Worm (Caenorhabditis elegans) whole organism, midembryonic: ENCODE results near the gene F21D9.1.

Source experiments
- klf-2 ChIP-seq: fragments of 200-800 bp; sonication (Bioruptor generic); conservative IDR thresholded peaks from 2 replicates; pipeline ENCODE4 v1.3.6; 2022; ENCODE audit warnings: missing genetic modification reagents, missing genetic modification characterization, missing compliant biosample characterization
- ztf-29 ChIP-seq: fragments of 200-800 bp; sonication (Bioruptor generic); IDR thresholded peaks from 2 replicates; pipeline ENCODE4 v1.3.6; 2022; ENCODE audit warnings: missing genetic modification reagents, missing genetic modification characterization, missing compliant biosample characterization

ce11 chrV:19282314-19282713 lies 18.1 kb downstream of the F21D9.1 start, which contains the start of gene fbxb-117:
- TF ChIP-seq klf-2, result no peak
- TF ChIP-seq ztf-29 (GFP tag; lab: Robert Waterston, UW), result no peak
